Worm (Caenorhabditis elegans): ENCODE data around the gene cest-34.

ce11 chrV:6683740-6684139 lies 7.1 kb downstream of the cest-34 start:
- TF ChIP-seq nhr-12 (tag; optimal IDR thresholded peaks at IDR 0.05) = no peak
- TF ChIP-seq skn-1 (tag; optimal IDR thresholded peaks at IDR 0.05) = no peak
